Fruit fly (Drosophila melanogaster) whole organism, prepupa: ENCODE data around the gene bc10.
A peak's percentile ranks its signal among the peaks of the same experiment; 100 is the strongest.

Experiments used
- Blimp-1 ChIP-seq: fragments of 200-800 bp; sonication (Bioruptor generic); optimal IDR thresholded peaks from 3 replicates; lab custom pipeline; 2017; ENCODE audit warnings: missing biosample characterization, missing genetic modification characterization, mild to moderate bottlenecking, moderate library complexity, missing genetic modification reagents
- CG11294 ChIP-seq: fragments of 200-800 bp; sonication (Bioruptor generic); IDR thresholded peaks from 2 replicates; pipeline ENCODE4 v1.3.6; 2022; ENCODE audit warnings: missing biosample characterization, missing genetic modification characterization
- CG15336 ChIP-seq: fragments of 200-800 bp; sonication (Bioruptor generic); IDR thresholded peaks from 2 replicates; pipeline ENCODE4 v1.3.6; 2022; ENCODE audit warnings: missing biosample characterization, missing genetic modification characterization
- CG6808 ChIP-seq: fragments of 200-800 bp; sonication (Bioruptor generic); optimal IDR thresholded peaks from 3 replicates; lab custom pipeline; 2017; ENCODE audit warnings: missing biosample characterization, missing genetic modification characterization, mild to moderate bottlenecking, moderate library complexity, missing genetic modification reagents
- CG6854 ChIP-seq: fragments of 200-800 bp; sonication (Bioruptor generic); optimal IDR thresholded peaks from 2 replicates; lab custom pipeline; 2017; ENCODE audit warnings: missing biosample characterization, mild to moderate bottlenecking, missing genetic modification characterization
- CG8119 ChIP-seq: fragments of 200-800 bp; sonication (Bioruptor generic); IDR thresholded peaks from 3 replicates; pipeline ENCODE4 v1.3.6; 2022; ENCODE audit warnings: missing biosample characterization, missing genetic modification characterization
- CG8632 ChIP-seq: fragments of 200-800 bp; sonication (Bioruptor generic); optimal IDR thresholded peaks from 3 replicates; lab custom pipeline; 2016; ENCODE audit warnings: missing biosample characterization, missing genetic modification characterization
- Ets21C ChIP-seq: fragments of 200-800 bp; sonication (Bioruptor generic); optimal IDR thresholded peaks from 3 replicates; lab custom pipeline; 2016; ENCODE audit warnings: missing biosample characterization, missing genetic modification characterization
- Lpt ChIP-seq: fragments of 200-800 bp; sonication (Bioruptor generic); optimal IDR thresholded peaks from 3 replicates; lab custom pipeline; 2016; ENCODE audit warnings: missing biosample characterization, missing genetic modification characterization
- Met ChIP-seq: fragments of 200-800 bp; sonication (Bioruptor generic); optimal IDR thresholded peaks from 3 replicates; lab custom pipeline; 2016; ENCODE audit warnings: missing biosample characterization, missing genetic modification characterization
- Sox15 ChIP-seq: fragments of 200-800 bp; sonication (Bioruptor generic); optimal IDR thresholded peaks from 3 replicates; lab custom pipeline; 2016; ENCODE audit warnings: missing biosample characterization, missing genetic modification characterization
- eg ChIP-seq: fragments of 200-800 bp; sonication (Bioruptor generic); IDR thresholded peaks from 3 replicates; pipeline ENCODE4 v1.3.6; 2022; ENCODE audit warnings: missing biosample characterization, missing genetic modification characterization
- lz ChIP-seq: fragments of 200-800 bp; sonication (Bioruptor generic); optimal IDR thresholded peaks from 3 replicates; lab custom pipeline; 2016; ENCODE audit warnings: missing biosample characterization, missing genetic modification characterization
- spab ChIP-seq: fragments of 200-800 bp; sonication (Bioruptor generic); optimal IDR thresholded peaks from 2 replicates; lab custom pipeline; 2017; ENCODE audit warnings: missing biosample characterization, mild to moderate bottlenecking, missing genetic modification characterization, missing genetic modification reagents
- topi ChIP-seq: fragments of 200-800 bp; sonication (Bioruptor generic); optimal IDR thresholded peaks from 3 replicates; lab custom pipeline; 2016; ENCODE audit warnings: missing biosample characterization, missing genetic modification characterization
- vri ChIP-seq: fragments of 200-800 bp; sonication (Bioruptor generic); optimal IDR thresholded peaks from 3 replicates; lab custom pipeline; 2016; ENCODE audit warnings: missing biosample characterization, mild to moderate bottlenecking, missing genetic modification characterization

The bc10 gene

DNA sequence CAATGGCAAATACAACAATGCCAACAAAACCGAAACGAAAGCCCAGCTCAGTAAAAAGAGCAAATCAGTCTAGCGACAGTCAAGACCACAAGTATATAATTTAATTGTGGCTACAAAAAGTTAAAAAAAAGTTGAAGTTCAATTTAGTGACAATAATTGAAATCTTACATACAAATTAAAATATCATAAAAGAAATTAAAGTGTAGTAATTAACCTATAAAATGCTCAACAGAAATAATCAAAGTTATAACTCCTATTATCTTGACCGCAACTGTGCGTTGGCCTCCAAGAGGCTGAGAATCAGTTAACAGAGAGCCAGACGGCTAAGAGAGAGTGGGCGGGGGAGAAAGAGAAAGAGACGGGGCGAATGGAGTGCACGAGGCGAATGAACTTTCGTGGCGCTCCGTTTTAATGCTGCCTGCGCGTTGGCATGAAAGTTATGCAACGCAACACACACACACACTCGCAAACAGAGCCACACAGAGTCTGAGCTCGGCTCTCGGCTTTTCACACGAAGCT lies 46.8 kb downstream of the bc10 start (continued):
- TF ChIP-seq CG6808 (GFP tag; lab: Kevin White, UChicago) = peak; percentile 67
- peak; percentile 98 for TF ChIP-seq vri (GFP tag; lab: Kevin White, UChicago)
- TF ChIP-seq CG15336 (GFP tag; lab: Robert Waterston, UW) = peak; percentile 98
- TF ChIP-seq topi = peak; percentile 95
- TF ChIP-seq CG8119 (GFP tag; lab: Robert Waterston, UW) = peak; percentile 98
- peak; percentile 71 for TF ChIP-seq spab (GFP tag; lab: Kevin White, UChicago)
- TF ChIP-seq Sox15 (GFP tag; lab: Kevin White, UChicago) = peak; percentile 79
- TF ChIP-seq CG11294 = peak; percentile 67; the same call in 1 of the 2 replicates

- TF ChIP-seq lz = no peak
- peak; percentile 6 for TF ChIP-seq Met (GFP tag; lab: Kevin White, UChicago)
- TF ChIP-seq Sox15 (GFP tag; lab: Kevin White, UChicago) = no peak
- TF ChIP-seq CG6854 = peak; percentile 12
- TF ChIP-seq Ets21C (GFP tag; lab: Kevin White, UChicago) = no peak
- peak; percentile 0 for TF ChIP-seq Lpt (GFP tag; lab: Kevin White, UChicago)
- peak; percentile 95 for TF ChIP-seq Blimp-1
- TF ChIP-seq eg (GFP tag; lab: Robert Waterston, UW) = no peak
- TF ChIP-seq CG8632 = no peak
These were observed 50.7 kb downstream of the bc10 start for dm6 chr3L:5615744-5616143.
